Worm (Caenorhabditis elegans) whole organism, midembryonic: ENCODE measurements around the gene R151.8.

Experiments
- T22C8.4 ChIP-seq: fragments of 200-800 bp; sonication (Bioruptor generic); IDR thresholded peaks from 2 replicates; pipeline ENCODE4 v1.3.6; 2022; ENCODE audit warnings: missing genetic modification characterization, missing compliant biosample characterization
- cog-1 ChIP-seq: sonication (generic microtip); optimal IDR thresholded peaks from 2 replicates; lab custom pipeline; 2016; ENCODE audit warnings: missing genetic modification characterization, missing compliant biosample characterization
- flt-1 ChIP-seq: fragments of 200-800 bp; sonication (Bioruptor generic); IDR thresholded peaks from 2 replicates; pipeline ENCODE4 v1.3.6; 2022; ENCODE audit warnings: missing genetic modification characterization, missing compliant biosample characterization
- klf-2 ChIP-seq: fragments of 200-800 bp; sonication (Bioruptor generic); conservative IDR thresholded peaks from 2 replicates; pipeline ENCODE4 v1.3.6; 2022; ENCODE audit warnings: missing genetic modification reagents, missing genetic modification characterization, missing compliant biosample characterization
- med-1 ChIP-seq: sonication (generic microtip); optimal IDR thresholded peaks from 2 replicates; lab custom pipeline; 2017; ENCODE audit warnings: missing genetic modification characterization, mild to moderate bottlenecking, missing compliant biosample characterization, antibody characterized with exemption, missing genetic modification reagents; ENCODE audit not compliant: insufficient read depth
- ref-1 ChIP-seq: fragments of 200-800 bp; sonication (Bioruptor generic); conservative IDR thresholded peaks from 2 replicates; pipeline ENCODE4 v1.3.6; 2022; ENCODE audit warnings: missing genetic modification reagents, missing genetic modification characterization, missing compliant biosample characterization
- tab-1 ChIP-seq: fragments of 200-800 bp; sonication (Bioruptor generic); IDR thresholded peaks from 2 replicates; pipeline ENCODE4 v1.3.6; 2022; ENCODE audit warnings: missing genetic modification characterization, missing compliant biosample characterization
- ztf-23 ChIP-seq: fragments of 200-800 bp; sonication (Bioruptor generic); IDR thresholded peaks from 2 replicates; pipeline ENCODE4 v1.3.6; 2022; ENCODE audit warnings: missing genetic modification reagents, missing genetic modification characterization, missing compliant biosample characterization
- ztf-29 ChIP-seq: fragments of 200-800 bp; sonication (Bioruptor generic); IDR thresholded peaks from 2 replicates; pipeline ENCODE4 v1.3.6; 2022; ENCODE audit warnings: missing genetic modification reagents, missing genetic modification characterization, missing compliant biosample characterization

ce11 chrIII:7180613-7181012, 49.0 kb downstream of the R151.8 start, which contains the start of gene ndab-2:
- TF ChIP-seq T22C8.4 (GFP tag; lab: Robert Waterston, UW) (no peak), cog-1 (tag; lab: Kevin White, UChicago) (no peak), klf-2 (GFP tag; lab: Robert Waterston, UW) (no peak), ref-1 (GFP tag; lab: Robert Waterston, UW) (no peak), ztf-23 (no peak), flt-1 (no peak), med-1 (GFP tag; lab: Kevin White, UChicago) (no peak), ztf-29 (GFP tag; lab: Robert Waterston, UW) (no peak), tab-1 (GFP tag; lab: Robert Waterston, UW) (no peak)
